Fruit fly (Drosophila melanogaster) whole organism, embryonic: ENCODE results near the gene lute.
A peak's percentile ranks its signal among the peaks of the same experiment; 100 is the strongest.

ENCODE experiments used
- ATbp ChIP-seq: fragments of 200-800 bp; sonication (Bioruptor generic); optimal IDR thresholded peaks from 2 replicates; lab custom pipeline; 2017; ENCODE audit warnings: missing biosample characterization, mild to moderate bottlenecking, missing genetic modification characterization, missing genetic modification reagents
- Atf6 ChIP-seq: fragments of 200-800 bp; sonication (Bioruptor generic); IDR thresholded peaks from 2 replicates; pipeline ENCODE4 v1.3.6; 2022; ENCODE audit warnings: missing biosample characterization, missing genetic modification characterization
- CG10366 ChIP-seq: fragments of 200-800 bp; sonication (Bioruptor generic); IDR thresholded peaks from 2 replicates; pipeline ENCODE4 v1.3.6; 2022; ENCODE audit warnings: missing biosample characterization, missing genetic modification characterization
- CG10543 ChIP-seq: fragments of 200-800 bp; sonication (Bioruptor generic); optimal IDR thresholded peaks from 3 replicates; lab custom pipeline; 2017; ENCODE audit warnings: missing biosample characterization, mild to moderate bottlenecking, missing genetic modification characterization, moderate library complexity
- CG11504 ChIP-seq: fragments of 200-800 bp; sonication (Bioruptor generic); optimal IDR thresholded peaks from 3 replicates; lab custom pipeline; 2019; ENCODE audit warnings: missing biosample characterization, mild to moderate bottlenecking, missing genetic modification characterization, moderate library complexity
- CG12071 ChIP-seq: fragments of 200-800 bp; sonication (Bioruptor generic); optimal IDR thresholded peaks from 3 replicates; lab custom pipeline; 2018; ENCODE audit warnings: missing biosample characterization, mild to moderate bottlenecking, missing genetic modification characterization
- CG12104 ChIP-seq: fragments of 200-800 bp; sonication (Bioruptor generic); optimal IDR thresholded peaks from 3 replicates; lab custom pipeline; 2016; ENCODE audit warnings: missing biosample characterization, missing genetic modification characterization
- CG13775 ChIP-seq: fragments of 200-800 bp; sonication (Bioruptor generic); optimal IDR thresholded peaks from 3 replicates; lab custom pipeline; 2017; ENCODE audit warnings: missing biosample characterization, mild to moderate bottlenecking, missing genetic modification characterization
- CG16815 ChIP-seq: fragments of 200-800 bp; sonication (Bioruptor generic); optimal IDR thresholded peaks from 3 replicates; lab custom pipeline; 2017; ENCODE audit warnings: missing biosample characterization, mild to moderate bottlenecking, missing genetic modification characterization
- CG17385 ChIP-seq: fragments of 200-800 bp; sonication (Bioruptor generic); optimal IDR thresholded peaks from 3 replicates; lab custom pipeline; 2018; ENCODE audit warnings: missing biosample characterization, mild to moderate bottlenecking, missing genetic modification characterization
- CG17568 ChIP-seq: fragments of 200-800 bp; sonication (Bioruptor generic); optimal IDR thresholded peaks from 2 replicates; lab custom pipeline; 2018; ENCODE audit warnings: missing biosample characterization, mild to moderate bottlenecking, missing genetic modification characterization, moderate library complexity
- CG17829 ChIP-seq: fragments of 200-800 bp; optimal IDR thresholded peaks from 2 replicates; lab custom pipeline; 2019; ENCODE audit warnings: missing biosample characterization, mild to moderate bottlenecking, missing genetic modification characterization, moderate library complexity
- CG18011 ChIP-seq: fragments of 200-800 bp; sonication (Bioruptor generic); optimal IDR thresholded peaks from 2 replicates; lab custom pipeline; 2017; ENCODE audit warnings: missing biosample characterization, missing genetic modification characterization, mild to moderate bottlenecking, moderate library complexity, missing genotype
- CG18262 ChIP-seq: fragments of 200-800 bp; optimal IDR thresholded peaks from 3 replicates; lab custom pipeline; 2019; ENCODE audit warnings: missing biosample characterization, mild to moderate bottlenecking, missing genetic modification characterization, moderate library complexity
- CG2116 ChIP-seq: fragments of 200-800 bp; sonication (Bioruptor generic); optimal IDR thresholded peaks from 3 replicates; lab custom pipeline; 2018; ENCODE audit warnings: missing biosample characterization, mild to moderate bottlenecking, missing genetic modification characterization
- CG2120 ChIP-seq: fragments of 200-800 bp; sonication (Bioruptor generic); optimal IDR thresholded peaks from 3 replicates; lab custom pipeline; 2016; ENCODE audit warnings: missing biosample characterization, missing genetic modification characterization
- CG2712 ChIP-seq: fragments of 200-800 bp; optimal IDR thresholded peaks from 3 replicates; lab custom pipeline; 2019; ENCODE audit warnings: missing biosample characterization, mild to moderate bottlenecking, missing genetic modification characterization, moderate library complexity
- CG30403 ChIP-seq: fragments of 200-800 bp; sonication (Bioruptor generic); optimal IDR thresholded peaks from 3 replicates; lab custom pipeline; 2016; ENCODE audit warnings: missing biosample characterization, missing genetic modification characterization
- CG32772 ChIP-seq: fragments of 200-800 bp; sonication (Bioruptor generic); IDR thresholded peaks from 2 replicates; pipeline ENCODE4 v1.3.6; 2022; ENCODE audit warnings: missing biosample characterization, missing genetic modification characterization
- CG3847 ChIP-seq: fragments of 200-800 bp; sonication (Bioruptor generic); IDR thresholded peaks from 2 replicates; pipeline ENCODE4 v1.3.6; 2022; ENCODE audit warnings: missing biosample characterization, missing genetic modification characterization
- CG4424 ChIP-seq: fragments of 200-800 bp; sonication (Bioruptor generic); optimal IDR thresholded peaks from 3 replicates; lab custom pipeline; 2016; ENCODE audit warnings: missing biosample characterization, missing genetic modification characterization
- CG8924 ChIP-seq: fragments of 200-800 bp; optimal IDR thresholded peaks from 3 replicates; lab custom pipeline; 2019; ENCODE audit warnings: missing biosample characterization, mild to moderate bottlenecking, missing genetic modification characterization, moderate library complexity
- CG9215 ChIP-seq: fragments of 200-800 bp; sonication (Bioruptor generic); IDR thresholded peaks from 2 replicates; pipeline ENCODE4 v1.3.6; 2022; ENCODE audit warnings: missing biosample characterization, missing genetic modification characterization
- CG9727 ChIP-seq: fragments of 200-800 bp; sonication (Bioruptor generic); optimal IDR thresholded peaks from 3 replicates; lab custom pipeline; 2017; ENCODE audit warnings: missing biosample characterization, mild to moderate bottlenecking, missing genetic modification characterization
- Chrac-16 ChIP-seq: fragments of 200-800 bp; sonication (Bioruptor generic); optimal IDR thresholded peaks from 3 replicates; lab custom pipeline; 2016; ENCODE audit warnings: missing biosample characterization, missing genetic modification characterization
- Fer2 ChIP-seq: fragments of 200-800 bp; sonication (Bioruptor generic); optimal IDR thresholded peaks from 2 replicates; lab custom pipeline; 2018; ENCODE audit warnings: missing biosample characterization, mild to moderate bottlenecking, missing genetic modification characterization, moderate library complexity
- GATAe ChIP-seq: fragments of 200-800 bp; sonication (Bioruptor generic); conservative IDR thresholded peaks from 2 replicates; pipeline ENCODE4 v1.3.6; 2022; ENCODE audit warnings: missing biosample characterization, missing genetic modification characterization
- Max ChIP-seq: fragments of 200-800 bp; sonication (Bioruptor generic); optimal IDR thresholded peaks from 2 replicates; lab custom pipeline; 2016; ENCODE audit warnings: missing biosample characterization, mild to moderate bottlenecking, missing genetic modification characterization
- Meics ChIP-seq: fragments of 200-800 bp; sonication (Bioruptor generic); optimal IDR thresholded peaks from 2 replicates; lab custom pipeline; 2017; ENCODE audit warnings: missing biosample characterization, mild to moderate bottlenecking, missing genetic modification characterization
- Nf-YB ChIP-seq: fragments of 200-800 bp; sonication (Bioruptor generic); optimal IDR thresholded peaks from 3 replicates; lab custom pipeline; 2019; ENCODE audit warnings: missing biosample characterization, mild to moderate bottlenecking, missing genetic modification characterization, moderate library complexity
- Rfx ChIP-seq: fragments of 200-800 bp; sonication (Bioruptor generic); IDR thresholded peaks from 2 replicates; pipeline ENCODE4 v1.3.6; 2022; ENCODE audit warnings: missing biosample characterization, missing genetic modification characterization
- Xbp1 ChIP-seq: fragments of 200-800 bp; sonication (Bioruptor generic); optimal IDR thresholded peaks from 3 replicates; lab custom pipeline; 2016; ENCODE audit warnings: missing biosample characterization, mild to moderate bottlenecking, missing genetic modification characterization
- YL-1 ChIP-seq: fragments of 200-800 bp; sonication (Bioruptor generic); optimal IDR thresholded peaks from 3 replicates; lab custom pipeline; 2017; ENCODE audit warnings: missing biosample characterization, mild to moderate bottlenecking, missing genetic modification characterization
- chif ChIP-seq, 2 experiments: fragments of 200-800 bp; sonication (Bioruptor generic); optimal IDR thresholded peaks; 3 replicates each; lab custom pipeline; 2016; ENCODE audit warnings: missing biosample characterization in 2 of 2, missing genetic modification characterization in 2 of 2
- crp ChIP-seq, 2 experiments: fragments of 200-800 bp; sonication (Bioruptor generic); optimal IDR thresholded peaks; 2 replicates in 1 of 2; 3 replicates in 1 of 2; lab custom pipeline; 2017; ENCODE audit warnings: missing biosample characterization in 2 of 2, missing genetic modification characterization in 2 of 2, mild to moderate bottlenecking in 1 of 2, moderate library complexity in 1 of 2
- dmrt99B ChIP-seq: fragments of 200-800 bp; sonication (Bioruptor generic); optimal IDR thresholded peaks from 2 replicates; lab custom pipeline; 2018; ENCODE audit warnings: missing biosample characterization, mild to moderate bottlenecking, missing genetic modification characterization, moderate library complexity
- fd96Cb ChIP-seq: fragments of 200-800 bp; sonication (Bioruptor generic); optimal IDR thresholded peaks from 2 replicates; lab custom pipeline; 2018; ENCODE audit warnings: missing biosample characterization, mild to moderate bottlenecking, missing genetic modification characterization, moderate library complexity
- ind ChIP-seq: fragments of 200-800 bp; sonication (Bioruptor generic); optimal IDR thresholded peaks from 3 replicates; lab custom pipeline; 2016; ENCODE audit warnings: missing biosample characterization, missing genetic modification characterization
- lilli ChIP-seq: fragments of 200-800 bp; sonication (Bioruptor generic); optimal IDR thresholded peaks from 3 replicates; lab custom pipeline; 2016; ENCODE audit warnings: missing biosample characterization, missing genetic modification characterization
- maf-S ChIP-seq: fragments of 200-800 bp; sonication (Bioruptor generic); optimal IDR thresholded peaks from 2 replicates; lab custom pipeline; 2016; ENCODE audit warnings: missing biosample characterization, missing genetic modification characterization
- nmo ChIP-seq: fragments of 200-800 bp; sonication (Bioruptor generic); optimal IDR thresholded peaks from 2 replicates; lab custom pipeline; 2018; ENCODE audit warnings: missing biosample characterization, mild to moderate bottlenecking, missing genetic modification characterization, moderate library complexity
- pan ChIP-seq, 4 experiments: fragments of >200 bp in 3 of 4; fragments of 200-800 bp in 1 of 4; sonication (Bioruptor generic) in 1 of 4; optimal IDR thresholded peaks in 3 of 4; IDR thresholded peaks in 1 of 4; 2 replicates each; pipeline versions ENCODE4 v1.3.6 to Lab custom; 2017 to 2022; ENCODE audit warnings: missing biosample characterization in 2 of 4, missing genetic modification characterization in 2 of 4, mixed read lengths in 1 of 4
- ranshi ChIP-seq: fragments of 200-800 bp; sonication (Bioruptor generic); IDR thresholded peaks from 2 replicates; pipeline ENCODE4 v1.3.6; 2022; ENCODE audit warnings: missing biosample characterization, missing genetic modification characterization
- row ChIP-seq: fragments of 200-800 bp; sonication (Bioruptor generic); IDR thresholded peaks from 3 replicates; pipeline ENCODE4 v1.3.6; 2022; ENCODE audit warnings: missing biosample characterization, missing genetic modification characterization
- sens ChIP-seq: fragments of 200-800 bp; sonication (Bioruptor generic); peaks from one replicate; lab custom pipeline; 2016; ENCODE audit warnings: missing biosample characterization, missing genetic modification characterization
- tio ChIP-seq: fragments of 200-800 bp; sonication (Bioruptor generic); optimal IDR thresholded peaks from 2 replicates; lab custom pipeline; 2017; ENCODE audit warnings: missing biosample characterization, missing genetic modification characterization, inconsistent platforms
- usp ChIP-seq: fragments of >200 bp; optimal IDR thresholded peaks from 2 replicates; lab custom pipeline; 2017; ENCODE audit warnings: missing biosample characterization, missing genetic modification characterization
- zfh1 ChIP-seq: fragments of 200-800 bp; sonication (Bioruptor generic); IDR thresholded peaks from 3 replicates; pipeline ENCODE4 v1.3.6; 2022; ENCODE audit warnings: missing biosample characterization, missing genetic modification characterization

lute gene

dm6 chr3R:17394318-17395188, 14.8 kb downstream of the lute start, which contains the start of gene CREG (continued):
- peak; percentile 18 for TF ChIP-seq dmrt99B
- peak; percentile 25 for TF ChIP-seq Meics (GFP tag; lab: Kevin White, UChicago)
- TF ChIP-seq crp (GFP tag; optimal IDR thresholded peaks at IDR 0.05; lab: Kevin White, UChicago) = peak in 1 of 2 experiments; percentile 70
- TF ChIP-seq maf-S = no peak
- TF ChIP-seq fd96Cb (tag; lab: Kevin White, UChicago) = peak; percentile 13
- peak; percentile 47 for TF ChIP-seq nmo (GFP tag; lab: Kevin White, UChicago)
- TF ChIP-seq Chrac-16 (GFP tag; lab: Kevin White, UChicago) = peak; percentile 3
- TF ChIP-seq CG12104 (GFP tag; lab: Kevin White, UChicago) = peak; percentile 34
- no peak for TF ChIP-seq ranshi (GFP tag; lab: Robert Waterston, UW)
- TF ChIP-seq Nf-YB (GFP tag; lab: Kevin White, UChicago) = no peak
- no peak; the same call in 1 of the 2 replicates for TF ChIP-seq CG10366 (GFP tag; lab: Robert Waterston, UW)
- peak; percentile 80 for TF ChIP-seq sens (GFP tag; lab: Kevin White, UChicago)
- TF ChIP-seq usp = no peak
- TF ChIP-seq chif (GFP tag; optimal IDR thresholded peaks at IDR 0.05; lab: Kevin White, UChicago) = peak in 1 of 2 experiments; percentile 16
- TF ChIP-seq CG18262 (tag; lab: Kevin White, UChicago) = peak; percentile 47
- TF ChIP-seq lilli (GFP tag; lab: Kevin White, UChicago) = peak; percentile 17
- TF ChIP-seq CG17385 (GFP tag; lab: Kevin White, UChicago) = peak; percentile 14
- TF ChIP-seq ind (GFP tag; lab: Kevin White, UChicago) = peak; percentile 6
- peak; percentile 34 for TF ChIP-seq CG2120 (GFP tag; lab: Kevin White, UChicago)
- peak; percentile 92 for TF ChIP-seq CG18011
- TF ChIP-seq CG10543 (GFP tag; lab: Kevin White, UChicago) = peak; percentile 17
- TF ChIP-seq CG16815 (GFP tag; lab: Kevin White, UChicago) = peak; percentile 18
- TF ChIP-seq GATAe (GFP tag; lab: Robert Waterston, UW) = no peak
- peak; percentile 10 for TF ChIP-seq Xbp1 (GFP tag; lab: Kevin White, UChicago)
- no peak for TF ChIP-seq ATbp (GFP tag; lab: Kevin White, UChicago)
- peak; percentile 11 for TF ChIP-seq CG2712 (tag; lab: Kevin White, UChicago)
- TF ChIP-seq CG17829 (tag; lab: Kevin White, UChicago) = peak; percentile 7
- peak; percentile 49 for TF ChIP-seq CG11504 (tag; lab: Kevin White, UChicago)
- TF ChIP-seq CG8924 (tag; lab: Kevin White, UChicago) = peak; percentile 19
- TF ChIP-seq pan (optimal IDR thresholded peaks at IDR 0.05; lab: Kevin White, UChicago) = peak in 1 of 2 experiments; percentile 64
- TF ChIP-seq pan (GFP tag; optimal IDR thresholded peaks at IDR 0.05 in 1 of 2, IDR thresholded peaks at IDR 0.05 in 1 of 2) = peak in 1 of 2 experiments; percentile 77
- peak; percentile 32 for TF ChIP-seq YL-1 (GFP tag; lab: Kevin White, UChicago)
- TF ChIP-seq tio (GFP tag; lab: Kevin White, UChicago) = no peak
- TF ChIP-seq row (GFP tag; lab: Robert Waterston, UW) = peak; percentile 79
- TF ChIP-seq CG32772 = no peak
- peak; percentile 11 for TF ChIP-seq CG4424 (GFP tag; lab: Kevin White, UChicago)
- peak; percentile 8 for TF ChIP-seq Max (GFP tag; lab: Kevin White, UChicago)
- 0 out of 3 replicates have a peak, but pooled peaks have one; percentile 38 for TF ChIP-seq zfh1
- TF ChIP-seq CG2116 = peak; percentile 11
- peak; percentile 49 for TF ChIP-seq CG30403 (GFP tag; lab: Kevin White, UChicago)
- TF ChIP-seq CG17568 = no peak
- TF ChIP-seq CG9215 = peak; percentile 91
- no peak for TF ChIP-seq Fer2 (tag; lab: Kevin White, UChicago)
- no peak for TF ChIP-seq Atf6 (GFP tag; lab: Robert Waterston, UW)
- no peak for TF ChIP-seq CG12071 (GFP tag; lab: Kevin White, UChicago)
- TF ChIP-seq Rfx = 0 out of 2 replicates have a peak, but pooled peaks have one; percentile 4
- peak; percentile 59 for TF ChIP-seq CG9727 (GFP tag; lab: Kevin White, UChicago)
- no peak for TF ChIP-seq CG3847 (GFP tag; lab: Robert Waterston, UW)
- TF ChIP-seq CG13775 (GFP tag; lab: Kevin White, UChicago) = peak; percentile 58
